Worm (Caenorhabditis elegans) whole organism, L2 larva: ENCODE results near the gene Y70G10A.3.

Experiments used
- ZK546.5 ChIP-seq: sonication (generic microtip); optimal IDR thresholded peaks from 2 replicates; lab custom pipeline; 2017; ENCODE audit warnings: missing biosample characterization, missing genetic modification characterization
- aly-2 ChIP-seq: fragments of 150-350 bp; optimal IDR thresholded peaks from 2 replicates; lab custom pipeline; 2014; ENCODE audit warnings: missing biosample characterization, missing genetic modification characterization
- blmp-1 ChIP-seq: sonication (generic microtip); optimal IDR thresholded peaks from 2 replicates; lab custom pipeline; 2017; ENCODE audit warnings: missing genetic modification characterization, mild to moderate bottlenecking, missing compliant biosample characterization, antibody characterized with exemption, moderate library complexity; ENCODE audit not compliant: insufficient read depth
- lin-13 ChIP-seq: fragments of 150-350 bp; optimal IDR thresholded peaks from 2 replicates; lab custom pipeline; 2014; ENCODE audit warnings: missing biosample characterization, missing genetic modification reagents, missing genetic modification characterization
- lin-39 ChIP-seq: fragments of 150-350 bp; optimal IDR thresholded peaks from 2 replicates; lab custom pipeline; 2014; ENCODE audit warnings: missing biosample characterization, missing genetic modification reagents, missing genetic modification characterization
- mdl-1 ChIP-seq, 2 experiments: fragments of 150-350 bp in 1 of 2; sonication (generic microtip) in 1 of 2; optimal IDR thresholded peaks; 2 replicates each; lab custom pipeline; 2017; ENCODE audit warnings: missing biosample characterization in 2 of 2, missing genetic modification characterization in 2 of 2
- nhr-10 ChIP-seq: sonication (generic microtip); optimal IDR thresholded peaks from 2 replicates; lab custom pipeline; 2017; ENCODE audit warnings: missing biosample characterization, missing genetic modification characterization
- nhr-237 ChIP-seq: fragments of 150-350 bp; optimal IDR thresholded peaks from 2 replicates; lab custom pipeline; 2014; ENCODE audit warnings: missing biosample characterization, missing genetic modification characterization
- snpc-4 ChIP-seq: fragments of 150-350 bp; optimal IDR thresholded peaks from 2 replicates; lab custom pipeline; 2014; ENCODE audit warnings: missing biosample characterization, missing genetic modification characterization
- zag-1 ChIP-seq: fragments of 150-350 bp; optimal IDR thresholded peaks from 2 replicates; lab custom pipeline; 2014; ENCODE audit warnings: missing biosample characterization, missing genetic modification characterization
- ztf-11 ChIP-seq: sonication (generic microtip); optimal IDR thresholded peaks from 2 replicates; lab custom pipeline; 2017; ENCODE audit warnings: missing biosample characterization, missing genetic modification characterization

DNA sequence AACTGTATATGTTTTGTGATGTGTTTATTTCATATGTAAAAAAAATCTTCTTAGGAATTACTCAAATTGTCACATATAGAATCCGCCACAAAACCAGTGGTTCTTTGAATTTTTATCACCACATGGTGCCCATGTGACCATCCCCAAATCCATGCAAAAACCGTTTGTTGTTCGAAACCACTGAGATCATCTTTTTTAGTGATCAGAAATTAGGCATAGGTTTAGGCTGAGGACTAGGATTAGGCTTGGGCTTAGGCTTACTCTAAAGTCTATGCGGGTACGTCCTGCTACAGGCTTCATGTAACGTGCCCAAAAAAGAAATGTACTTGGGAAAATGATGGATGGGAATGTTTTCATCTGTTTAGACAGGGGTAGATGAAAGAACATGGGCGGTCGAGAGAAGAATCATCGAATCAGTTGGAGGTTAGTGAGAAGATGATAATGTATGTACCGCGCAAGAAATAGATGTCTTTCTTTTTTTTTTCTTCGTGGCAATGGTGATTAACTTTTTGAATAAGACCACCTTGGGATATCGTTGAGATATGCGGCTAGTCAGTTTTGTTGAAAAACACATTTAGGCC is 2.5 kb upstream of the Y70G10A.3 start:
- no peak for TF ChIP-seq snpc-4 (tag; lab: Kevin White, UChicago)
- no peak for TF ChIP-seq blmp-1 (tag; lab: Kevin White, UChicago)
- no peak for TF ChIP-seq nhr-10
- no peak for TF ChIP-seq aly-2 (tag; lab: Kevin White, UChicago)
- no peak for TF ChIP-seq lin-39 (tag; lab: Kevin White, UChicago)
- no peak for TF ChIP-seq zag-1
- TF ChIP-seq ZK546.5 (tag; lab: Kevin White, UChicago), result no peak
- no peak for TF ChIP-seq ztf-11 (tag; lab: Kevin White, UChicago)
- no peak for TF ChIP-seq mdl-1 (tag; optimal IDR thresholded peaks at IDR 0.05; lab: Kevin White, UChicago)
- TF ChIP-seq lin-13 (GFP tag; lab: Kevin White, UChicago), result no peak
- no peak for TF ChIP-seq nhr-237
